Worm (Caenorhabditis elegans) whole organism, L1 larva: Measurements from ENCODE around the gene B0416.4.

Experiments
- C16A3.4 ChIP-seq: fragments of 150-350 bp; optimal IDR thresholded peaks from 2 replicates; lab custom pipeline; 2014; ENCODE audit warnings: missing biosample characterization, missing genetic modification characterization
- F16B12.6 ChIP-seq: fragments of 150-350 bp; optimal IDR thresholded peaks from 2 replicates; lab custom pipeline; 2014; ENCODE audit warnings: missing biosample characterization, missing genetic modification characterization
- aha-1 ChIP-seq: fragments of 150-350 bp; optimal IDR thresholded peaks from 2 replicates; lab custom pipeline; 2014; ENCODE audit warnings: missing biosample characterization, missing genetic modification characterization
- ceh-8 ChIP-seq: fragments of 200-800 bp; sonication (Bioruptor generic); optimal IDR thresholded peaks from 2 replicates; lab custom pipeline; 2018; ENCODE audit warnings: mild to moderate bottlenecking, missing genetic modification characterization, moderate library complexity, missing compliant biosample characterization
- ceh-82 ChIP-seq, 3 experiments: fragments of 150-350 bp in 1 of 3; sonication (generic microtip) in 2 of 3; optimal IDR thresholded peaks; 2 replicates each; lab custom pipeline; 2014 to 2017; ENCODE audit warnings: missing biosample characterization in 3 of 3, missing genetic modification characterization in 3 of 3
- ceh-88 ChIP-seq: fragments of 200-800 bp; sonication (Bioruptor generic); IDR thresholded peaks from 2 replicates; pipeline ENCODE4 v1.3.6; 2022; ENCODE audit warnings: missing genetic modification characterization, missing compliant biosample characterization
- ces-1 ChIP-seq: fragments of 150-350 bp; optimal IDR thresholded peaks from 2 replicates; lab custom pipeline; 2014; ENCODE audit warnings: missing biosample characterization, missing genetic modification reagents, missing genetic modification characterization
- efl-1 ChIP-seq, 4 experiments: fragments of 150-350 bp; optimal IDR thresholded peaks in 3 of 4; peaks in 1 of 4; 1 replicate in 1 of 4; 2 replicates in 3 of 4; lab custom pipeline; 2014; ENCODE audit warnings: missing biosample characterization in 2 of 4, missing genetic modification characterization in 2 of 4, missing genetic modification reagents in 2 of 4
- egl-13 ChIP-seq: sonication (generic microtip); optimal IDR thresholded peaks from 2 replicates; lab custom pipeline; 2016; ENCODE audit warnings: missing genotype, missing genetic modification reagents, missing genetic modification characterization, missing compliant biosample characterization
- egl-27 ChIP-seq, 2 experiments: fragments of 150-350 bp in 1 of 2; sonication (generic microtip); optimal IDR thresholded peaks; 3 replicates each; lab custom pipeline; 2017 to 2018; ENCODE audit warnings: missing biosample characterization in 2 of 2, missing genetic modification characterization in 2 of 2, missing genetic modification reagents in 2 of 2
- elt-2 ChIP-seq: sonication (generic microtip); optimal IDR thresholded peaks from 2 replicates; lab custom pipeline; 2016; ENCODE audit warnings: missing genetic modification characterization, mild to moderate bottlenecking, inconsistent platforms, missing compliant biosample characterization, missing genetic modification reagents
- elt-3 ChIP-seq, 6 experiments: fragments of 150-350 bp in 1 of 6; sonication (generic microtip); optimal IDR thresholded peaks; 2 replicates each; lab custom pipeline; 2017 to 2018; ENCODE audit warnings: missing biosample characterization in 6 of 6, missing genetic modification characterization in 6 of 6, inconsistent platforms in 1 of 6
- fkh-10 ChIP-seq: sonication (generic microtip); optimal IDR thresholded peaks from 2 replicates; lab custom pipeline; 2017; ENCODE audit warnings: missing biosample characterization, missing genetic modification reagents, missing genetic modification characterization
- fkh-4 ChIP-seq: sonication (generic microtip); optimal IDR thresholded peaks from 2 replicates; lab custom pipeline; 2016; ENCODE audit warnings: missing compliant biosample characterization, missing genetic modification characterization, borderline replicate concordance
- fkh-8 ChIP-seq: sonication (generic microtip); optimal IDR thresholded peaks from 2 replicates; lab custom pipeline; 2016; ENCODE audit warnings: mild to moderate bottlenecking, missing genetic modification characterization, missing compliant biosample characterization
- grh-1 ChIP-seq: fragments of 200-800 bp; sonication (Bioruptor generic); IDR thresholded peaks from 2 replicates; pipeline ENCODE4 v1.3.6; 2022; ENCODE audit warnings: missing genetic modification reagents, missing genetic modification characterization, missing compliant biosample characterization
- hlh-4 ChIP-seq: sonication (generic microtip); optimal IDR thresholded peaks from 2 replicates; lab custom pipeline; 2016; ENCODE audit warnings: mild to moderate bottlenecking, missing genetic modification characterization, missing compliant biosample characterization
- jun-1 ChIP-seq: fragments of 150-350 bp; optimal IDR thresholded peaks from 2 replicates; lab custom pipeline; 2014; ENCODE audit warnings: missing biosample characterization, missing genetic modification reagents, missing genetic modification characterization
- lin-13 ChIP-seq: fragments of 150-350 bp; optimal IDR thresholded peaks from 2 replicates; lab custom pipeline; 2014; ENCODE audit warnings: missing biosample characterization, missing genetic modification reagents, missing genetic modification characterization
- lin-14 ChIP-seq: fragments of 200-800 bp; sonication (Bioruptor generic); optimal IDR thresholded peaks from 2 replicates; lab custom pipeline; 2018; ENCODE audit warnings: mild to moderate bottlenecking, missing genetic modification characterization, moderate library complexity, missing compliant biosample characterization
- mef-2 ChIP-seq: fragments of 150-350 bp; optimal IDR thresholded peaks from 2 replicates; lab custom pipeline; 2014; ENCODE audit warnings: missing biosample characterization, missing genetic modification characterization
- mep-1 ChIP-seq: fragments of 150-350 bp; optimal IDR thresholded peaks from 2 replicates; lab custom pipeline; 2014; ENCODE audit warnings: missing biosample characterization, missing genetic modification characterization
- nhr-11 ChIP-seq: fragments of 150-350 bp; optimal IDR thresholded peaks from 2 replicates; lab custom pipeline; 2014; ENCODE audit warnings: missing biosample characterization, missing genetic modification characterization
- nhr-20 ChIP-seq: sonication (generic microtip); optimal IDR thresholded peaks from 2 replicates; lab custom pipeline; 2016; ENCODE audit warnings: mild to moderate bottlenecking, missing genetic modification characterization, missing compliant biosample characterization
- nhr-237 ChIP-seq: fragments of 150-350 bp; optimal IDR thresholded peaks from 2 replicates; lab custom pipeline; 2014; ENCODE audit warnings: missing biosample characterization, missing genetic modification characterization
- nhr-28 ChIP-seq: fragments of 150-350 bp; optimal IDR thresholded peaks from 2 replicates; lab custom pipeline; 2014; ENCODE audit warnings: missing biosample characterization, missing genetic modification characterization
- nhr-47 ChIP-seq: sonication (generic microtip); optimal IDR thresholded peaks from 2 replicates; lab custom pipeline; 2016; ENCODE audit warnings: mild to moderate bottlenecking, missing genetic modification characterization, moderate library complexity, missing compliant biosample characterization
- nhr-77 ChIP-seq: fragments of 150-350 bp; optimal IDR thresholded peaks from 2 replicates; lab custom pipeline; 2014; ENCODE audit warnings: missing biosample characterization, missing genetic modification characterization
- nhr-84 ChIP-seq: sonication (generic microtip); optimal IDR thresholded peaks from 2 replicates; lab custom pipeline; 2017; ENCODE audit warnings: missing biosample characterization, missing genetic modification characterization
- nhr-85 ChIP-seq: sonication (generic microtip); peaks from one replicate; lab custom pipeline; 2016; ENCODE audit warnings: missing genetic modification characterization, inconsistent platforms, missing compliant biosample characterization
- nhr-90 ChIP-seq: sonication (generic microtip); optimal IDR thresholded peaks from 2 replicates; lab custom pipeline; 2016; ENCODE audit warnings: mild to moderate bottlenecking, missing genetic modification characterization, missing compliant biosample characterization; ENCODE audit not compliant: poor library complexity
- pax-3 ChIP-seq: fragments of 200-800 bp; sonication (Bioruptor generic); optimal IDR thresholded peaks from 2 replicates; lab custom pipeline; 2018; ENCODE audit warnings: mild to moderate bottlenecking, missing genetic modification characterization, moderate library complexity, missing compliant biosample characterization
- skn-1 ChIP-seq: fragments of 150-350 bp; optimal IDR thresholded peaks from 2 replicates; lab custom pipeline; 2014; ENCODE audit warnings: missing biosample characterization, missing genetic modification characterization
- sup-37 ChIP-seq: fragments of 200-800 bp; sonication (Bioruptor generic); optimal IDR thresholded peaks from 2 replicates; lab custom pipeline; 2018; ENCODE audit warnings: mild to moderate bottlenecking, missing genetic modification characterization, missing compliant biosample characterization
- tlp-1 ChIP-seq: fragments of 150-350 bp; optimal IDR thresholded peaks from 2 replicates; lab custom pipeline; 2014; ENCODE audit warnings: missing biosample characterization, missing genetic modification characterization
- unc-98 ChIP-seq: fragments of 200-800 bp; sonication (Bioruptor generic); IDR thresholded peaks from 2 replicates; pipeline ENCODE4 v1.3.6; 2022; ENCODE audit warnings: missing genetic modification characterization, missing compliant biosample characterization
- vab-15 ChIP-seq: sonication (generic microtip); optimal IDR thresholded peaks from 2 replicates; lab custom pipeline; 2017; ENCODE audit warnings: missing genotype, mild to moderate bottlenecking, missing genetic modification characterization, missing compliant biosample characterization
- xbp-1 ChIP-seq: sonication (generic microtip); optimal IDR thresholded peaks from 2 replicates; lab custom pipeline; 2016; ENCODE audit warnings: missing genetic modification characterization, missing compliant biosample characterization

Gene B0416.4

ce11 chrX:9296591-9296990, 17.8 kb downstream of the B0416.4 start, which contains the start of gene gly-13 (continued):
- TF ChIP-seq fkh-8 (no peak), ces-1 (GFP tag; lab: Kevin White, UChicago) (no peak), nhr-85 (tag; lab: Kevin White, UChicago) (peak; percentile 48), unc-98 (no peak), hlh-4 (no peak), xbp-1 (tag; lab: Kevin White, UChicago) (peak; percentile 33), elt-3 (tag; optimal IDR thresholded peaks at IDR 0.05; lab: Kevin White, UChicago) (peak in 1 of 6 experiments; percentile 52), nhr-237 (tag; lab: Kevin White, UChicago) (no peak), F16B12.6 (tag; lab: Kevin White, UChicago) (no peak), efl-1 (optimal IDR thresholded peaks at IDR 0.05; lab: Kevin White, UChicago) (no peak), efl-1 (GFP tag; optimal IDR thresholded peaks at IDR 0.05 in 1 of 2; lab: Kevin White, UChicago) (peak in 1 of 2 experiments; percentile 57), vab-15 (no peak), skn-1 (tag; lab: Kevin White, UChicago) (peak; percentile 9), nhr-77 (tag; lab: Kevin White, UChicago) (no peak), nhr-47 (tag; lab: Kevin White, UChicago) (peak; percentile 32), ceh-8 (GFP tag; lab: Kevin White, UChicago) (no peak), mep-1 (tag; lab: Kevin White, UChicago) (no peak), nhr-90 (peak; percentile 49), nhr-11 (tag; lab: Kevin White, UChicago) (no peak), nhr-84 (tag; lab: Kevin White, UChicago) (no peak), pax-3 (tag; lab: Kevin White, UChicago) (no peak), egl-13 (tag; lab: Kevin White, UChicago) (no peak), mef-2 (no peak), elt-2 (no peak), aha-1 (tag; lab: Kevin White, UChicago) (no peak)

- TF ChIP-seq ceh-88 (GFP tag; lab: Robert Waterston, UW) (no peak), lin-14 (GFP tag; lab: Kevin White, UChicago) (peak; percentile 5), nhr-85 (tag; lab: Kevin White, UChicago) (peak; percentile 77), nhr-20 (tag; lab: Kevin White, UChicago) (no peak), egl-27 (tag; optimal IDR thresholded peaks at IDR 0.05; lab: Kevin White, UChicago) (no peak), efl-1 (optimal IDR thresholded peaks at IDR 0.05; lab: Kevin White, UChicago) (no peak), efl-1 (GFP tag; optimal IDR thresholded peaks at IDR 0.05 in 1 of 2; lab: Kevin White, UChicago) (peak in 1 of 2 experiments; percentile 36)
These were observed 19.1 kb downstream of the B0416.4 start, which contains the start of gene B0416.7 for ce11 chrX:9297834-9298233. B0416.7 (minus strand) TSS chrX:9297934.

- TF ChIP-seq fkh-10 (GFP tag; lab: Kevin White, UChicago) (no peak), nhr-20 (tag; lab: Kevin White, UChicago) (no peak), egl-27 (tag; optimal IDR thresholded peaks at IDR 0.05; lab: Kevin White, UChicago) (no peak), tlp-1 (tag; lab: Kevin White, UChicago) (no peak), ceh-88 (GFP tag; lab: Robert Waterston, UW) (no peak), sup-37 (GFP tag; lab: Kevin White, UChicago) (no peak), ceh-82 (tag; optimal IDR thresholded peaks at IDR 0.05; lab: Kevin White, UChicago) (no peak), grh-1 (GFP tag; lab: Robert Waterston, UW) (no peak)
- TF ChIP-seq, all 84 proteins: peak for 0
These were observed 20.1 kb downstream of the B0416.4 start, which contains the start of gene B0416.2 for ce11 chrX:9298846-9299245. B0416.2 (plus strand) TSS chrX:9299146.

- TF ChIP-seq lin-13 (no peak), nhr-28 (tag; lab: Kevin White, UChicago) (no peak), fkh-4 (tag; lab: Kevin White, UChicago) (no peak), mep-1 (tag; lab: Kevin White, UChicago) (no peak), jun-1 (no peak), fkh-8 (no peak), C16A3.4 (tag; lab: Kevin White, UChicago) (no peak)
- TF ChIP-seq, all 84 proteins: peak for 0
These were observed 21.6 kb downstream of the B0416.4 start for ce11 chrX:9300379-9300778.
